Fruit fly (Drosophila melanogaster): Measurements from ENCODE around the gene put.

The put gene

dm6 chr3R:14590753-14591535 is 34.6 kb downstream of the put start:
- TF ChIP-seq CG11617 (GFP tag; optimal IDR thresholded peaks at IDR 0.05), result no peak
- TF ChIP-seq cnc (optimal IDR thresholded peaks at IDR 0.05), result no peak
- no peak for TF ChIP-seq CG33017 (tag; optimal IDR thresholded peaks at IDR 0.05)
- no peak for TF ChIP-seq CG7045 (GFP tag; optimal IDR thresholded peaks at IDR 0.05)
- TF ChIP-seq Hr96 (GFP tag; optimal IDR thresholded peaks at IDR 0.05), result no peak
- no peak for TF ChIP-seq ovo (GFP tag; optimal IDR thresholded peaks at IDR 0.05)
- TF ChIP-seq kay (GFP tag; ENCODE audit: borderline replicate concordance), result no peak
- TF ChIP-seq Clk (GFP tag; optimal IDR thresholded peaks at IDR 0.05), result no peak
- no peak for TF ChIP-seq cic (GFP tag; optimal IDR thresholded peaks at IDR 0.05)
- TF ChIP-seq tj (GFP tag; optimal IDR thresholded peaks at IDR 0.05), result no peak
- no peak for TF ChIP-seq pad (GFP tag; optimal IDR thresholded peaks at IDR 0.05)
- TF ChIP-seq CG1620 (GFP tag; optimal IDR thresholded peaks at IDR 0.05), result no peak

dm6 chr3R:14589483-14589882 is 36.0 kb downstream of the put start:
- TF ChIP-seq CG1620 (GFP tag; optimal IDR thresholded peaks at IDR 0.05), result no peak

DNA sequence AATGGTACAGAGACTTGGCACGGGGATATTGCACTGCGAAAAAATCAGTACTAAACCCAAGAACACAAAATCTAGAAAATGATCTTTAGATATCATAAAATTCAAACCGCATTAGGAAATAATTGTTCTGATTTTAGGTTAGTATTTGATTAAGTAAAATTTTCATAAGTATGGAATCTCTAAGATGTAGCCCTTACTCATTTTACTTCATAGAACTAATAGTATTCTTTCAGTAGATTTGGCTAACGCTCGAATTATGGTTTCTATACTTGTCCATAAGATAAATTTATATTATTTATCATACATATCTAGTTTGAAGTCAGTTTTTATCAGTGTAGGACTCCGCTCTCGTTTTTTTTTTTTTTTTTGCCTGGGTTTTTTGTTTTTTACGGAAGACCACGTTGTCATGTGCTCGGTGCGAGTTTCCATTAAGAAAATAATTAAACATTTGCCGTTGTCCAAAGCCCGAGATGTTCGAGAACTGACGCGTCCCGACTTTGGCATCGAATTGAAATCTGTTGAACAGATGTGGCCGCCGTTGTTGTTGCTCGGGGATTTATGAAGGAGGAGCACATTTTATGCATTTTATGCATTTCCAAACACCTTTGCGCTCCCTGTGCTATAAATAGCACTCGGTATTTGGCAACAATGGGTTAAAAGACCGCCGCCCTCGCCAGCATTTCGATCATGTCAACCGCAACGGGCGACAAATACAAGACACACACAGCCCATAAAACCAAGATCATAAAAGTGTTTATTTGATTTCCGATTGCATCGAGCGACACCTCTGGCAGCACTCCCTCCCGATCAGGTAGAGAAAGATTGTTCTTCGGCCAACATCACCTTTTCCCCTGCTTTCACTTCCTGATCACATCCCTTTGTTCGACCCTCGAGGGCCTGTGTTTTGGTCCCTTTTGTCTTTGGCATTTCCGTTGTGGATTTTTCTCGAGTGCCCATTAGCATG is 38.7 kb downstream of the put start:
- TF ChIP-seq kay (GFP tag; ENCODE audit: borderline replicate concordance) (no peak), tj (GFP tag; optimal IDR thresholded peaks at IDR 0.05) (no peak), bab1 (GFP tag; optimal IDR thresholded peaks at IDR 0.05) (no peak), CG14711 (tag; optimal IDR thresholded peaks at IDR 0.05) (no peak), CG12768 (GFP tag; optimal IDR thresholded peaks at IDR 0.05) (no peak), toe (GFP tag; optimal IDR thresholded peaks at IDR 0.05) (no peak), CG33017 (tag; optimal IDR thresholded peaks at IDR 0.05) (no peak), CG1620 (GFP tag; optimal IDR thresholded peaks at IDR 0.05) (no peak), CG7045 (GFP tag; optimal IDR thresholded peaks at IDR 0.05) (no peak), Clk (GFP tag; optimal IDR thresholded peaks at IDR 0.05) (no peak), ovo (GFP tag; optimal IDR thresholded peaks at IDR 0.05) (no peak), Hr96 (GFP tag; optimal IDR thresholded peaks at IDR 0.05) (no peak), CG7101 (tag; optimal IDR thresholded peaks at IDR 0.05) (no peak), CG5204 (GFP tag; optimal IDR thresholded peaks at IDR 0.05) (no peak), cnc (optimal IDR thresholded peaks at IDR 0.05) (no peak), CG11617 (GFP tag; optimal IDR thresholded peaks at IDR 0.05) (no peak), Crg-1 (GFP tag; optimal IDR thresholded peaks at IDR 0.05) (no peak), pad (GFP tag; optimal IDR thresholded peaks at IDR 0.05) (no peak), Mnt (GFP tag; optimal IDR thresholded peaks at IDR 0.05) (no peak)

- TF ChIP-seq CG14711 (tag; optimal IDR thresholded peaks at IDR 0.05) (no peak), bab1 (GFP tag; optimal IDR thresholded peaks at IDR 0.05) (no peak), kay (GFP tag; ENCODE audit: borderline replicate concordance) (peak; percentile 61)
Measured at dm6 chr3R:14580045-14580579, 45.4 kb downstream of the put start.

dm6 chr3R:14577803-14578493 is 47.6 kb downstream of the put start:
- no peak for TF ChIP-seq Mnt (GFP tag; optimal IDR thresholded peaks at IDR 0.05)
- TF ChIP-seq bab1 (GFP tag; optimal IDR thresholded peaks at IDR 0.05), result no peak
- no peak for TF ChIP-seq Crg-1 (GFP tag; optimal IDR thresholded peaks at IDR 0.05)
- no peak for TF ChIP-seq Hr96 (GFP tag; optimal IDR thresholded peaks at IDR 0.05)
- no peak for TF ChIP-seq ovo (GFP tag; optimal IDR thresholded peaks at IDR 0.05)
- TF ChIP-seq CG7045 (GFP tag; optimal IDR thresholded peaks at IDR 0.05), result no peak
- no peak for TF ChIP-seq CG33017 (tag; optimal IDR thresholded peaks at IDR 0.05)
- no peak for TF ChIP-seq CG1620 (GFP tag; optimal IDR thresholded peaks at IDR 0.05)
